Fruit fly (Drosophila melanogaster): Measurements from ENCODE around the gene CG31922.

Gene CG31922

DNA sequence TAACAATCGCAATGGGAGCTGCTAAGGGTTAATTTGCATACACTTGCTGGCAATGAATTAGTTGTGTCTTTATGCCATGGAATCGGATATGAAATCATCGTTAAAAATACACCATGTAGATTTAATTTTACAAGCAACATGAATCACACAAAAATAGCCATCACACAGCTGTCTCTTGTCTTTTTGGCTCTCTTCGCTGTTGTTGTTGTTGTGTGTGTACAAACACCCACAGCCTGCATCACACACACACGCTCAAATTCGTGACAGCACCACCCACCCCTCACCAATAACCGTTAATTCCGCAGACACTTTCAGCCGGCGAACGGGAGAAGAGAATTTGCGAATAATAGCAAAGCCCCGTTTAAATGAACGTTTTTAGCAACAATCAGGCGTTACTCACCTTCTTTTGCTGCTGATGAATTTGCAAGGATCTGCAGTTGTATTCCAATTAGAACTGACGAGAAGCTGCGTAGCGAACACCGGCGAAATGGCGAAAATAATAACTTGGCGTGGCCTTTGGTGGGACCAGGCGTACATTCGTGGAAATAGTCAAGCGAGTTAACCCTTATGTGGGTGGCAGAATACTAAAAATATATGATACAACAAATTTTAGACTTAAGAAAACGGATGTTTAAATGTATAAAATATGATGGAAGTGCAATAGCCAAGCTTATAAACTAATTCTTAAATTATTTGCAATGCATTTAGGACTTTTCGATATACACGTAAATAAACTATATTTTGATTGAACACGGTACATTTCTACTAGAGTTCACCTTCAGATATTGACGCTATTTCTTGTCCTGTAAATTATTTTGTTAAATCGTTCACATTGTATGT is 12.1 kb upstream of the CG31922 start, which contains the start of gene capt (continued):
- TF ChIP-seq esn (GFP tag; optimal IDR thresholded peaks at IDR 0.05) (peak; percentile 30), net (GFP tag; optimal IDR thresholded peaks at IDR 0.05) (no peak), fkh (GFP tag; optimal IDR thresholded peaks at IDR 0.05) (peak; percentile 30), CG8119 (GFP tag; IDR thresholded peaks at IDR 0.05) (0 out of 3 replicates have a peak, but pooled peaks have one; percentile 49), fd59A (GFP tag; optimal IDR thresholded peaks at IDR 0.05) (no peak), Lpt (GFP tag; optimal IDR thresholded peaks at IDR 0.05) (no peak), CG34406 (GFP tag; optimal IDR thresholded peaks at IDR 0.05) (peak; percentile 27), CG1621 (tag; optimal IDR thresholded peaks at IDR 0.05) (no peak), svp (GFP tag) (peak; percentile 74), lz (GFP tag; optimal IDR thresholded peaks at IDR 0.05) (peak; percentile 59), ss (GFP tag; optimal IDR thresholded peaks at IDR 0.05) (peak; percentile 33 to 50), topi (GFP tag; optimal IDR thresholded peaks at IDR 0.05) (peak; percentile 27), CG10669 (GFP tag; optimal IDR thresholded peaks at IDR 0.05) (no peak), Hr4 (GFP tag; optimal IDR thresholded peaks at IDR 0.05) (no peak), CG11902 (GFP tag; optimal IDR thresholded peaks at IDR 0.05) (peak; percentile 7), CG3032 (tag; optimal IDR thresholded peaks at IDR 0.05) (peak; percentile 51), CG15336 (GFP tag; IDR thresholded peaks at IDR 0.05) (peak; percentile 37; the same call in 1 of the 2 replicates), Eip78C (GFP tag) (peak; percentile 66), vri (GFP tag; optimal IDR thresholded peaks at IDR 0.05) (peak; percentile 18), dsx (GFP tag; optimal IDR thresholded peaks at IDR 0.05; ENCODE audit: poor library complexity, severe bottlenecking) (no peak), CG6163 (GFP tag; IDR thresholded peaks at IDR 0.05) (peak; percentile 37; the same call in 1 of the 3 replicates), Blimp-1 (GFP tag; optimal IDR thresholded peaks at IDR 0.05) (no peak), fd85E (GFP tag; optimal IDR thresholded peaks at IDR 0.05) (no peak), Eip75B (GFP tag; optimal IDR thresholded peaks at IDR 0.05) (no peak), eg (GFP tag; IDR thresholded peaks at IDR 0.05) (peak; percentile 55; the same call in 1 of the 3 replicates), Sox102F (GFP tag; optimal IDR thresholded peaks at IDR 0.05) (peak; percentile 31), CG3919 (GFP tag; optimal IDR thresholded peaks at IDR 0.05) (no peak), Hr38 (GFP tag; optimal IDR thresholded peaks at IDR 0.05) (no peak), CG4318 (GFP tag; optimal IDR thresholded peaks at IDR 0.05) (no peak), OdsH (GFP tag; optimal IDR thresholded peaks at IDR 0.05) (no peak), Sox14 (GFP tag; optimal IDR thresholded peaks at IDR 0.05) (peak; percentile 33), Gug (GFP tag; IDR thresholded peaks at IDR 0.05) (no peak)

dm6 chr2L:1158519-1159319 is 11.3 kb upstream of the CG31922 start, which contains the start of gene Tango14:
TSS of gene Tango14 (plus strand) at chr2L:1158661.
- TF ChIP-seq eg (GFP tag; IDR thresholded peaks at IDR 0.05) (peak; percentile 35; the same call in 1 of the 3 replicates), svp (GFP tag) (peak; percentile 35), CG11294 (GFP tag; IDR thresholded peaks at IDR 0.05) (no peak)

DNA sequence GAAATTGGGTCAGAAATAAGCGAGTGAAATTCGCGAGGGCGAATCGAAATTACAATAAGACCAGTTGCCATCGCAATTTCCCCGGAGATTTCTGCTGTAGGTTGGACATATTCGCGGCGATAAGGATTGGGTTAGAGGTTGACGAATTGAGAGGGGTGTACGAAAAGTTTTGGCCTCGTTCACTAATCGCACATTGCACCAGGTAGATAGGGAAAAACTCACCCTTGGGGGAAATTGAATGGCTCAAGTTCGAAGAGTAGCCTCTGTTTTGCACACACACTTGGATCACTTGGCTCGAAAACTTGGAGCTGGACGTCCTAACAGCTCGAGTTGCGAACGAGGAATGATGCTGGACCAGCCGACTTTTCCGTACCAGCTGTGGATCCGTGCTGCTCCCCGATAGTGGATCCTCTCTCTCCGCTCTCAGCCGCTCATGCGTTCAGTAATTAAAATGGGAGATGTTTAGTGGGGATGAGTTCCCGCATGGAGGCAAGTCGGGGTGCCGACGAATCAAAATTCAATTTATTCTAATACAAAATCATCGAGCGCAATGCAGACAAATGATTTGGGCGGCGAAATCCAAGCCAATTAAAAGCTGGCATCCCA is 6.3 kb upstream of the CG31922 start, which contains the start of gene CG5080:
Gene CG5080, minus strand, starts transcription at position 349 of the 606 bp plus-strand sequence.
- TF ChIP-seq CG6792 (GFP tag; optimal IDR thresholded peaks at IDR 0.05): no peak
- no peak for TF ChIP-seq Sox15 (GFP tag; optimal IDR thresholded peaks at IDR 0.05)
- peak; percentile 14 for TF ChIP-seq Eip75B (GFP tag; optimal IDR thresholded peaks at IDR 0.05)
- TF ChIP-seq CG10669 (GFP tag; optimal IDR thresholded peaks at IDR 0.05): no peak
- TF ChIP-seq CG31627 (GFP tag; optimal IDR thresholded peaks at IDR 0.05): no peak
- no peak for TF ChIP-seq topi (GFP tag; optimal IDR thresholded peaks at IDR 0.05)
- TF ChIP-seq Eip78C (GFP tag): peak; percentile 60
- no peak for TF ChIP-seq CG6163 (GFP tag; IDR thresholded peaks at IDR 0.05)
- no peak for TF ChIP-seq Ets21C (GFP tag; optimal IDR thresholded peaks at IDR 0.05)
- peak; percentile 100 for TF ChIP-seq svp (GFP tag)
